Fruit fly (Drosophila melanogaster) whole organism, embryonic: ENCODE measurements around the gene CG4596.
A peak's percentile ranks its signal among the peaks of the same experiment; 100 is the strongest.

Source experiments
- Aef1 ChIP-seq: fragments of 200-800 bp; sonication (Bioruptor generic); IDR thresholded peaks from 3 replicates; pipeline ENCODE4 v1.3.6; 2022; ENCODE audit warnings: missing biosample characterization, missing genetic modification characterization
- CG1602 ChIP-seq: fragments of 200-800 bp; sonication (Bioruptor generic); optimal IDR thresholded peaks from 3 replicates; lab custom pipeline; 2016; ENCODE audit warnings: missing biosample characterization, missing genetic modification characterization
- CG18262 ChIP-seq: fragments of 200-800 bp; optimal IDR thresholded peaks from 3 replicates; lab custom pipeline; 2019; ENCODE audit warnings: missing biosample characterization, mild to moderate bottlenecking, missing genetic modification characterization, moderate library complexity
- CG7928 ChIP-seq: fragments of 200-800 bp; sonication (Bioruptor generic); optimal IDR thresholded peaks from 2 replicates; lab custom pipeline; 2017; ENCODE audit warnings: missing biosample characterization, mild to moderate bottlenecking, missing genetic modification characterization
- CG9609 ChIP-seq: fragments of 200-800 bp; sonication (Bioruptor generic); optimal IDR thresholded peaks from 3 replicates; lab custom pipeline; 2016; ENCODE audit warnings: missing biosample characterization, missing genetic modification characterization
- Dll ChIP-seq: fragments of 200-800 bp; sonication (Bioruptor generic); IDR thresholded peaks from 4 replicates; pipeline ENCODE4 v1.3.6; 2022; ENCODE audit warnings: missing biosample characterization, missing genetic modification characterization; ENCODE audit not compliant: partially characterized antibody
- Ets65A ChIP-seq: fragments of 200-800 bp; sonication (Bioruptor generic); peaks from one replicate; lab custom pipeline; 2016; ENCODE audit warnings: missing biosample characterization, missing genetic modification characterization
- Hr39 ChIP-seq: fragments of >200 bp; optimal IDR thresholded peaks from 2 replicates; lab custom pipeline; 2017
- Poxn ChIP-seq: fragments of 200-800 bp; sonication (Bioruptor generic); IDR thresholded peaks from 2 replicates; pipeline ENCODE4 v1.3.6; 2022; ENCODE audit warnings: missing biosample characterization, missing genetic modification characterization
- dm ChIP-seq: fragments of 200-800 bp; sonication (Bioruptor generic); optimal IDR thresholded peaks from 3 replicates; lab custom pipeline; 2016; ENCODE audit warnings: missing biosample characterization, missing genetic modification characterization
- pita ChIP-seq: fragments of 200-800 bp; sonication (Bioruptor generic); optimal IDR thresholded peaks from 2 replicates; lab custom pipeline; 2017; ENCODE audit warnings: missing biosample characterization, mild to moderate bottlenecking, missing genetic modification characterization
- tx ChIP-seq: fragments of 200-800 bp; sonication (Bioruptor generic); optimal IDR thresholded peaks from 2 replicates; lab custom pipeline; 2016; ENCODE audit warnings: missing biosample characterization, missing genetic modification characterization
- z ChIP-seq: fragments of 200-800 bp; sonication (Bioruptor generic); IDR thresholded peaks from 3 replicates; pipeline ENCODE4 v1.3.6; 2022; ENCODE audit warnings: missing biosample characterization, missing genetic modification characterization

dm6 chr3R:10872148-10872783, 572 bp upstream of the CG4596 start, which contains the start of gene Fdh:
- TF ChIP-seq CG1602 (GFP tag; lab: Kevin White, UChicago) (peak; percentile 58), Dll (GFP tag; lab: Robert Waterston, UW) (no peak), Ets65A (GFP tag; lab: Kevin White, UChicago) (peak; percentile 79), Hr39 (no peak), Aef1 (GFP tag; lab: Robert Waterston, UW) (no peak), tx (GFP tag; lab: Kevin White, UChicago) (no peak), CG9609 (GFP tag; lab: Kevin White, UChicago) (no peak), Poxn (GFP tag; lab: Robert Waterston, UW) (no peak), CG18262 (peak; percentile 74), pita (no peak), dm (GFP tag; lab: Kevin White, UChicago) (no peak), CG7928 (GFP tag; lab: Kevin White, UChicago) (no peak), z (GFP tag; lab: Robert Waterston, UW) (no peak)
